Worm (Caenorhabditis elegans) whole organism, mixed stage, embryonic: ENCODE data around the gene srt-22.

ENCODE experiments used
- ceh-39 ChIP-seq: fragments of 150-350 bp; optimal IDR thresholded peaks from 2 replicates; lab custom pipeline; 2014; ENCODE audit warnings: missing biosample characterization, missing genetic modification characterization
- ceh-43 ChIP-seq: fragments of 200-800 bp; sonication (Bioruptor generic); optimal IDR thresholded peaks from 2 replicates; lab custom pipeline; 2018; ENCODE audit warnings: mild to moderate bottlenecking, missing genetic modification characterization, moderate library complexity, missing compliant biosample characterization
- elt-1 ChIP-seq: sonication (generic microtip); optimal IDR thresholded peaks from 2 replicates; lab custom pipeline; 2017; ENCODE audit warnings: missing genetic modification characterization, mild to moderate bottlenecking, missing compliant biosample characterization, antibody characterized with exemption, moderate library complexity, borderline replicate concordance; ENCODE audit not compliant: insufficient read depth
- lin-13 ChIP-seq: fragments of 150-350 bp; optimal IDR thresholded peaks from 2 replicates; lab custom pipeline; 2014; ENCODE audit warnings: missing biosample characterization, missing genetic modification characterization
- lsy-2 ChIP-seq: fragments of 150-350 bp; optimal IDR thresholded peaks from 2 replicates; lab custom pipeline; 2014; ENCODE audit warnings: missing biosample characterization, missing genetic modification characterization
- mab-5 ChIP-seq: fragments of 150-350 bp; optimal IDR thresholded peaks from 2 replicates; lab custom pipeline; 2014; ENCODE audit warnings: missing biosample characterization, missing genetic modification characterization
- mep-1 ChIP-seq: fragments of 150-350 bp; optimal IDR thresholded peaks from 2 replicates; lab custom pipeline; 2017; ENCODE audit warnings: missing biosample characterization, missing genetic modification reagents, missing genetic modification characterization, inconsistent platforms
- nhr-12 ChIP-seq: fragments of 150-350 bp; optimal IDR thresholded peaks from 2 replicates; lab custom pipeline; 2014; ENCODE audit warnings: missing biosample characterization, missing genetic modification characterization
- nhr-237 ChIP-seq: fragments of 150-350 bp; optimal IDR thresholded peaks from 2 replicates; lab custom pipeline; 2014; ENCODE audit warnings: missing biosample characterization, missing genetic modification characterization
- nhr-28 ChIP-seq: fragments of 150-350 bp; optimal IDR thresholded peaks from 2 replicates; lab custom pipeline; 2014; ENCODE audit warnings: missing biosample characterization, missing genetic modification characterization
- snpc-4 ChIP-seq: fragments of 150-350 bp; optimal IDR thresholded peaks from 2 replicates; lab custom pipeline; 2014; ENCODE audit warnings: missing biosample characterization, missing genetic modification characterization
- unc-62 ChIP-seq: fragments of 150-350 bp; optimal IDR thresholded peaks from 2 replicates; lab custom pipeline; 2014; ENCODE audit warnings: missing biosample characterization, missing genetic modification reagents, missing genetic modification characterization
- ztf-11 ChIP-seq: fragments of 150-350 bp; optimal IDR thresholded peaks from 2 replicates; lab custom pipeline; 2014; ENCODE audit warnings: missing biosample characterization, missing genetic modification characterization

DNA sequence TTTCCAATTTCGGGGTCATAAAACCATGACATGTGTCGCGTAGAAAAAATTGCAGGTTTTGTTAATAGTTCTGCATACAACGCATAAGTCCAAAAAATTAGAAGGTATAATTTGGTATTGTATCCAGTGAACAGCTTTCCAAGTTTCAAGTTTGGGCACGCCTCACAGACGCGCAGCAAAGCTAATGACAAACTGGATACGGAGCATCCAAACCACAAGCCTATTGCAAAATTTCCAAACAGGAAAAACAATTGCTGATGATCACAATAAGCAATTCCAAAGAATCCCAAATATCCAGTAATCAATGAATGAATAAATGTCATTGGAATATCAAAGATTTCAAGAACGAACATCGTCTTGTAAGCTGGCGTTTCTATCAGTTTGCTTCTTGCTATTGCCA is 2.2 kb downstream of the srt-22 start:
- TF ChIP-seq lsy-2 (tag; lab: Kevin White, UChicago): no peak
- no peak for TF ChIP-seq snpc-4
- TF ChIP-seq lin-13 (tag; lab: Kevin White, UChicago): no peak
- no peak for TF ChIP-seq nhr-237 (tag; lab: Kevin White, UChicago)
- TF ChIP-seq nhr-12 (tag; lab: Kevin White, UChicago): no peak
- TF ChIP-seq mab-5 (tag; lab: Kevin White, UChicago): no peak
- TF ChIP-seq nhr-28 (tag; lab: Kevin White, UChicago): no peak
- TF ChIP-seq ceh-39 (tag; lab: Kevin White, UChicago): no peak
- TF ChIP-seq ztf-11 (tag; lab: Kevin White, UChicago): no peak
- TF ChIP-seq elt-1 (tag; lab: Kevin White, UChicago): no peak
- TF ChIP-seq mep-1 (tag; lab: Kevin White, UChicago): no peak
- no peak for TF ChIP-seq ceh-43 (GFP tag; lab: Kevin White, UChicago)
- TF ChIP-seq unc-62 (GFP tag; lab: Kevin White, UChicago): no peak
